Worm (Caenorhabditis elegans): ENCODE measurements around the gene srx-63.

- TF ChIP-seq skn-1 (tag; optimal IDR thresholded peaks at IDR 0.05): no peak
- no peak for TF ChIP-seq nhr-237 (tag; optimal IDR thresholded peaks at IDR 0.05)
- TF ChIP-seq egl-27 (tag; optimal IDR thresholded peaks at IDR 0.05): no peak
- TF ChIP-seq nhr-77 (tag; optimal IDR thresholded peaks at IDR 0.05): no peak
- no peak for TF ChIP-seq snpc-4 (tag; optimal IDR thresholded peaks at IDR 0.05)
Observed at ce11 chrV:3884550-3884949, 46.9 kb upstream of the srx-63 start.
